Worm (Caenorhabditis elegans) whole organism, L1 larva: ENCODE data around the gene melo-1.

Source experiments
- ama-1 ChIP-seq: fragments of 150-350 bp; optimal IDR thresholded peaks from 2 replicates; lab custom pipeline; 2014
- ceh-90 ChIP-seq: sonication (generic microtip); optimal IDR thresholded peaks from 2 replicates; lab custom pipeline; 2016; ENCODE audit warnings: missing genetic modification characterization, missing compliant biosample characterization
- elt-2 ChIP-seq: sonication (generic microtip); optimal IDR thresholded peaks from 2 replicates; lab custom pipeline; 2016; ENCODE audit warnings: missing genetic modification characterization, mild to moderate bottlenecking, inconsistent platforms, missing compliant biosample characterization, missing genetic modification reagents
- fos-1 ChIP-seq: fragments of 150-350 bp; optimal IDR thresholded peaks from 2 replicates; lab custom pipeline; 2014; ENCODE audit warnings: missing biosample characterization, missing genetic modification characterization
- lin-13 ChIP-seq: fragments of 150-350 bp; optimal IDR thresholded peaks from 2 replicates; lab custom pipeline; 2014; ENCODE audit warnings: missing biosample characterization, missing genetic modification reagents, missing genetic modification characterization
- lin-39 ChIP-seq: fragments of 150-350 bp; optimal IDR thresholded peaks from 2 replicates; lab custom pipeline; 2014; ENCODE audit warnings: missing biosample characterization, missing genetic modification reagents, missing genetic modification characterization
- nhr-76 ChIP-seq: sonication (generic microtip); optimal IDR thresholded peaks from 2 replicates; lab custom pipeline; 2017; ENCODE audit warnings: missing biosample characterization, missing genetic modification characterization
- skn-1 ChIP-seq: fragments of 150-350 bp; optimal IDR thresholded peaks from 2 replicates; lab custom pipeline; 2014; ENCODE audit warnings: missing biosample characterization, missing genetic modification characterization
- snpc-4 ChIP-seq: fragments of 150-350 bp; optimal IDR thresholded peaks from 2 replicates; lab custom pipeline; 2014; ENCODE audit warnings: missing biosample characterization, missing genetic modification characterization
- unc-62 ChIP-seq: fragments of 150-350 bp; optimal IDR thresholded peaks from 2 replicates; lab custom pipeline; 2014; ENCODE audit warnings: missing biosample characterization, missing genetic modification reagents, missing genetic modification characterization

DNA sequence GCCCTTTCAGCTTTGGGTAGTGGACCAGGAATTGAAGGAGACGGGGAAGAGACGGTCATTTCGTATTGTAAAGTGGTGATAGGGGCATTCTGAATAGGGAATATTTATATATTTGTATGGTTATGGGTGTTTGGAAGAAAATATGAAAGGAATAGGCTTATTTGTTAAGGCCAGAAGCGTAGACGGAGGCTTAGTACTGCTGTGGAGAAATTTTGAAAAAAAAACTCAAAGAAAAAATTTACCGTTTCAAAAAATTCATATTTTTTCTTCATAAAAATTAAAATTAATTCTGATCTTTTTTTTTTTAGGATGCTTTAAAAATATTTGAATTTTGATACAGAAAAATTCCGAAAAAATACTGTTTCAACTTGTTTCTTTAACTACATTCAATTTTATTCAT, 42.2 kb downstream of the melo-1 start, which contains the start of gene hhat-2:
- TF ChIP-seq elt-2 (tag; lab: Kevin White, UChicago), result no peak
- TF ChIP-seq lin-39 (tag; lab: Kevin White, UChicago), result no peak
- TF ChIP-seq fos-1 (tag; lab: Kevin White, UChicago), result no peak
- TF ChIP-seq ama-1 (lab: Kevin White, UChicago), result no peak
- no peak for TF ChIP-seq ceh-90 (tag; lab: Kevin White, UChicago)
- TF ChIP-seq snpc-4 (tag; lab: Kevin White, UChicago), result no peak
- no peak for TF ChIP-seq nhr-76 (tag; lab: Kevin White, UChicago)
- TF ChIP-seq unc-62 (GFP tag; lab: Kevin White, UChicago), result no peak
- no peak for TF ChIP-seq lin-13
- TF ChIP-seq skn-1 (tag; lab: Kevin White, UChicago), result no peak
